Worm (Caenorhabditis elegans) whole organism, L4/young adult: ENCODE results near the gene srz-12.
"Not testable (repeated sequence)": the region's sequence is repeated elsewhere in the genome, so short reads cannot be mapped to it uniquely, and the experiment has no call there.

Source experiments
- W03F9.2 ChIP-seq: fragments of 150-350 bp; optimal IDR thresholded peaks from 2 replicates; lab custom pipeline; 2014; ENCODE audit warnings: missing biosample characterization, missing genetic modification characterization
- dao-5 ChIP-seq: sonication (generic microtip); optimal IDR thresholded peaks from 2 replicates; lab custom pipeline; 2016; ENCODE audit warnings: missing genotype, missing genetic modification characterization, moderate library complexity, missing compliant biosample characterization
- him-1 ChIP-seq: sonication (generic microtip); optimal IDR thresholded peaks from 2 replicates; lab custom pipeline; 2016; ENCODE audit warnings: missing genotype, missing genetic modification reagents, missing genetic modification characterization, missing compliant biosample characterization

srz-12 gene

DNA sequence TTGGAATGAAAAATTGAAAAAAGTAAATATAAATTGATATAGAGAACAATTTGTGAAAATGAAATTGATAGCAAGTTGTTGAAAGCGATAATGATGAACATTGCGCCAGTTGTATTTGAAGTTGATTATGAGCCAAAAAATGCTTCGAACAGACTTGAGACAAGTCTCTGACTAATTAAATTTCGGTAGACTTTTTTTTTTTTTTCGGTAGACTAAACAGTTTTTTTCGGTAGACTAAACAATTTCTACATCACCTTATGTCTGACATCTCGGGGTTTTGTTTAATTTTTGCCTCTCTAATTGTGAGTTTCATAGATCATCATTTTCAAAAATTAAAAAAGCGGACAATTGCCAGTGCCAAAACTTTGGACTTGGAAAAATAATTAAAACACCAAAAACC, 28.9 kb downstream of the srz-12 start, which contains the start of gene srbc-54:
srbc-54 (minus strand) TSS at position 101 of the 400 bp plus-strand sequence.
- TF ChIP-seq him-1 (no peak), dao-5 (tag; lab: Kevin White, UChicago) (no peak), W03F9.2 (tag; lab: Kevin White, UChicago) (no peak)

DNA sequence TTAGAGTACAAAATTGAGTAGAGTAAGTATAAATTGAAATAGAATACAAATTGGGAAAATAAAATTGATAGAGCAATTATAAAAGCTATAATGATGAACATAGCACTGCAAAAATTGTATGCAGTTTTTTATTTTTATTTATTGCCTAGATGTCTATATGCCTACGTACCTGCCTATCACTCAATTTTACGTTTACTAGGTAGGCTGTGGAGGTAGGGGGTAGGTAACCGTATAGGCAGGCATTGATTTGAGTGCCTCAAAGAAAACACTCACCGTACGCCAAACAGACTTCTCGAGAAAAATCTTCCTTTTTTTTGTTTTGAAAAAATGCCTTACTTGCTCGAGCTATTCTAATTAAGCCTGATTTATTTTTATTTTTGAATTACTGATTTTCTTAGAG, 30.9 kb downstream of the srz-12 start, which contains the start of gene srbc-56:
srbc-56 (minus strand) TSS at position 101 of the 400 bp plus-strand sequence.
- TF ChIP-seq dao-5 (tag; lab: Kevin White, UChicago) (no peak), him-1 (no peak), W03F9.2 (tag; lab: Kevin White, UChicago) (no peak)

DNA sequence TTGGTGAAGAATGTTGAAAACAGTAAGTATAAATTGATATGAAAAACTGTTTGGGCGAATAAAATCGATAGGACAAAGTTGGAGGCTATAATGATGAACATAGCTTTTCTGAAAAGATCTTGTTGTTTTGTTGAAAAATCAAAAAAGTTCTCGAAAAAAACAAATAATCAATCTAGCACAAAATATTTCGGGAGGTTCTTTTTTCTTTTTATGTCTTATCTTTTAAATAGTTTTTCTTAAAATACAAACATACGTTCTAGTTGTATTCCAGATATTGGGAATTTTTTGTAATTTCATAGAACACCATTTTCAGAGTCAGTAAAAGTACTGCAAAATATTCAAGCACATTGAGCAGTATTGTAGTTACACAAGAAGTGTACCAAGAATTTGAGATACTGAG, 32.6 kb downstream of the srz-12 start, which contains the start of gene srbc-55:
srbc-55 (minus strand) TSS at position 101 of the 400 bp plus-strand sequence.
- no peak for TF ChIP-seq him-1
- TF ChIP-seq dao-5 (tag; lab: Kevin White, UChicago): no peak
- no peak for TF ChIP-seq W03F9.2 (tag; lab: Kevin White, UChicago)

DNA sequence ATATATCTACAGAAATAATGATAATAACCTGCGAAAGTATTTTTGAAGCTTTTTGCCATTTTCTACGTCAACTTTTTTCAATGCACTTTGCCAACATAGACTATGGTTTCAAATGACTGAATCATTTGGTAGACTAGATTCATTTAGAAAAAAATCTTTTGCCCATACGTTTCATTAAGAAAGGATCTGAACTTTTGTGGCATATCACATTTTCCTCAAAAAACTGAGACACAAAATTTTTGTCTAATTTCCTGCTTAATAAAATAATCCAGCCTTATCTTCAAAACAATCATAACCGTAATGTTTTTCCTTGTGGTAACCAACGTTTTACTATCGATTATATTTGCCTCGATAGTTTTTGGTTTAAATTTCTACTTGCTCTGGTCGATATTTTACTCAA, 36.4 kb downstream of the srz-12 start, which contains the start of gene srbc-51:
srbc-51 (plus strand) TSS at position 301 of the 400 bp plus-strand sequence.
- TF ChIP-seq dao-5 (tag; lab: Kevin White, UChicago) (no peak), W03F9.2 (tag; lab: Kevin White, UChicago) (no peak), him-1 (no peak)

DNA sequence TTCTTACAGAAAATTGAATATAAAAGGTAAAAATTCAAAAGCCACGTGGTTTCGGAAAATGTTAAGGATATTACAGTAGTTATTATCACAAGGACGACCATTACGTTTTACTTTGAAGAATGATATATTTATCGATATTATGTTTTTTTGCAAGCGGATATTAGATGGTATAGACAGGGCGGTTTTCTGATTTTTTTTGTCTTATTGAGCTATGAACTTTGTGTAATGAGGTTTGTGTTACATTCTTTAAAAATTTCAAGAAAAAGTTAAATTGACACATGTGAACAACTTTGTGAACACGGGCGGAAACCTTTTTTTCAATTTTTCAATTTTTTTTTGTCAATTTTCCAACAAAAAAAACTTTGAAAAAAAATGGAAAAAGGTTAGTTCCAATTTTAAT, 37.6 kb downstream of the srz-12 start, which contains the start of gene srbc-50:
srbc-50 (minus strand) TSS at position 101 of the 400 bp plus-strand sequence.
- TF ChIP-seq dao-5 (tag; lab: Kevin White, UChicago) (no peak), W03F9.2 (tag; lab: Kevin White, UChicago) (no peak), him-1 (no peak)

DNA sequence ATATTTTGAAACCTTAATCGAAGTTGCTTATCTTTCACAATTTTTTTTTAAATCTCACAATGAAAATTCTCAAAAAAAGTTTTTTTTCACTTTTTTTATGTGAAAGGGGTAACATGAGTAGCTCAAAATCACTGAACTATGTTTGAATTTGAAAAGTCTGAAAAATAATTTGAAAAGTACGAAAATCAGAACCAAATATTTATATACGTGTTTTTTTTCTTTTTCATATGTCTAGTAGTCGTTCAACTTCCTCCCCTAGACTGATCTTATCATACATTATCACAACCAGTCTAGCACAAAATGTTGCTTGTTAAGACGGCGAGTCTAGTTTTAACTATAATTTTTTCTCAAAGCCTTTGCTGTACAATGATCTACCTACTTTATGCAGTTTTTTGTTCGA, 41.1 kb downstream of the srz-12 start, which contains the start of gene srbc-49:
srbc-49 (plus strand) TSS at position 301 of the 400 bp plus-strand sequence.
- TF ChIP-seq W03F9.2 (tag; lab: Kevin White, UChicago) (no peak), dao-5 (tag; lab: Kevin White, UChicago) (no peak), him-1 (no peak)

DNA sequence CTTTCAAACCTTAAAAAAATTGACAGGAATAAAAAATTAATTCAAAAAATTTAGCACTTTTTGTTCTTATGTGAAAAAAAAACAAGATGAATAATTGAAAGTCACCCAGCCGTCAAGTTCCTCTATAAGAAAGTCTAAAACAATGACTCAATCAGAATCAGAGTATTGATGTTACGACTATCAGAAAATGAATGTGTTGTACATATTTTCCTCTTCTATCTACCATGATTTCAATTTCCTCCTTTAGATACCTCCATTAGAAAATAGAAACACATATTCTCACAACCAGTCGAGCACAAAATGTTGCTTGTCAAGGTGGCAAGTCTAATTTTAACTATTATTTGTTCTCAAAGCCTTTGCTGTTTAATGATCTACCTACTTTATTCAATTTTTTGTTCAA, 42.5 kb downstream of the srz-12 start, which contains the start of gene srbc-48:
srbc-48 (plus strand) TSS at position 301 of the 400 bp plus-strand sequence.
- no peak for TF ChIP-seq dao-5 (tag; lab: Kevin White, UChicago)
- no peak for TF ChIP-seq him-1
- no peak for TF ChIP-seq W03F9.2 (tag; lab: Kevin White, UChicago)

DNA sequence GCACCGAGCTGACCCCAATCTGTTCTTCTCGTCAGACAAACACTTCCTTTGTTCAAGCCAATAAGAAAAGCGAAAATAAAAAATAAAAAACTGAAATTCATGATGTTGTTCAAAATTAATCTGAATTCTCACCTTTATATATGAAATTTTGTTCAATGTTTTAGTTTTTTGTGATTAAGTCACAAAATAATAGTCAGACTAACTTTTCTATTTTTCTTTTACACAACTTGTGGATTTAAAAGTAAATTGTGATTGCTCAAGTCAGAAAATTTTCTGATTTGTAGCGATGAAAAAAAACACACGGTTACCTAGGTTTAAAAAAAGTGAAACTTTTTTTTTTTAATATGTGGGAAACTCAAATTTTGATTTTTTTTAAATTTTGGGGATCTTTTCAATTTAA, 44.8 kb downstream of the srz-12 start, which contains the start of gene abf-3:
abf-3 (minus strand) TSS at position 101 of the 400 bp plus-strand sequence.
- TF ChIP-seq W03F9.2 (tag; lab: Kevin White, UChicago) (no peak), dao-5 (tag; lab: Kevin White, UChicago) (no peak), him-1 (no peak)

DNA sequence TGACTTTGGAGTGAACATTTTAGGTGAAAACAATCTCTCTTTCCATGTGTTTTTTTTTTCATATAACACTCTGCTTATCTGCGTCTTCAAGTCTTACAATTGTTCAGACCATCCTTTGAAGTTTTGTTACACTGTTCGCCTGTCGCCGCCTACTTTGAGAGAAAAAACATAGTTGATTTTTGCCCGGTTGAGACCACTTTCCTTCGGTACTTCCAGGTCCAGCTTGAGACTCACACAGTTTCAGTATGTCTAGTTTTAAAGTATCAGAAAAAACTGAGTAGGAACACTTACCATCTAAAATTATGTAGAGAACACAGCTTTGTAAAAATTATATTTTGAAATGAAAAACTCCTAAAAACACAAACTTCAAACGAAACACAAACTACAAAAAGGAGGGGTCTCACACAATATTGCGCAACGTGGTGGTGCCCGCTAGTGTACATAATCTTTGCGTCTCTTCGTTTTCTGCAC, 46.5 kb downstream of the srz-12 start, which contains the start of the genes fbxa-69 and F54B8.4:
fbxa-69 (minus strand) TSS at position 10 of the 471 bp plus-strand sequence.
F54B8.4 (plus strand) TSS at position 421 of the 471 bp plus-strand sequence.
- TF ChIP-seq dao-5 (tag; lab: Kevin White, UChicago): no peak
- no peak for TF ChIP-seq W03F9.2 (tag; lab: Kevin White, UChicago)
- no peak for TF ChIP-seq him-1

DNA sequence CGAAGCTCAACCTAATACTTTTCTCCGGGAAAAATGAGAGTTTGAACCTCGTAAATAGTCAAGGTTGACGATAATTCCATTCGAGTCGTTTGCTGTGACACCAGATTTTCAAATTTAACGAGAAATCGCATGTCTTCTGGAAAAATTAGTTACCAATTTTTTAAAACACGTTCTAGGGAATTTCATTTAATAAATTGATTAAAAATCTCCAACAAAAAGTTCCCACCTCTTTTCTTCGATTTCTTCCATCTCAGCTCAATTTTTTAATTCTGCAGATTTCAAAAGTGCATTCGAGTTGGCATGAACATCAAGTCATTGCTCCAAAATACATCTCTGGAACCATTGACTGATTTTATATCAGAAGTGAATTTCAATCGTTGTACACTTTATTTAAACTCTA, 50.5 kb downstream of the srz-12 start, which contains the start of gene nhr-282:
nhr-282 (plus strand) TSS at position 301 of the 400 bp plus-strand sequence.
- TF ChIP-seq him-1; dao-5 (tag; lab: Kevin White, UChicago); W03F9.2 (tag; lab: Kevin White, UChicago): not testable (repeated sequence)
